Worm (Caenorhabditis elegans) whole organism, early embryonic: Measurements from ENCODE around the gene zig-3.

ENCODE experiments used
- B0310.2 ChIP-seq: sonication (generic microtip); optimal IDR thresholded peaks from 2 replicates; lab custom pipeline; 2016; ENCODE audit warnings: mild to moderate bottlenecking, missing genetic modification characterization, missing compliant biosample characterization
- F13C5.2 ChIP-seq: sonication (generic microtip); optimal IDR thresholded peaks from 2 replicates; lab custom pipeline; 2017; ENCODE audit warnings: mild to moderate bottlenecking, missing genetic modification characterization, inconsistent platforms, missing compliant biosample characterization
- aly-1 ChIP-seq: sonication (generic microtip); optimal IDR thresholded peaks from 2 replicates; lab custom pipeline; 2016; ENCODE audit warnings: missing genetic modification characterization, missing compliant biosample characterization
- ama-1 ChIP-seq: fragments of 150-350 bp; optimal IDR thresholded peaks from 2 replicates; lab custom pipeline; 2014
- ceh-13 ChIP-seq: fragments of 200-800 bp; sonication (Bioruptor generic); optimal IDR thresholded peaks from 2 replicates; lab custom pipeline; 2018; ENCODE audit warnings: mild to moderate bottlenecking, missing genetic modification characterization, missing compliant biosample characterization
- ceh-36 ChIP-seq: sonication (generic microtip); optimal IDR thresholded peaks from 2 replicates; lab custom pipeline; 2016; ENCODE audit warnings: missing genetic modification characterization, inconsistent platforms, missing compliant biosample characterization
- ets-7 ChIP-seq: sonication (generic microtip); optimal IDR thresholded peaks from 2 replicates; lab custom pipeline; 2016; ENCODE audit warnings: missing genotype, missing genetic modification characterization, missing compliant biosample characterization
- flt-1 ChIP-seq: fragments of 200-800 bp; sonication (Bioruptor generic); IDR thresholded peaks from 2 replicates; pipeline ENCODE4 v1.3.6; 2022; ENCODE audit warnings: missing genetic modification characterization, missing compliant biosample characterization
- hmbx-1 ChIP-seq: sonication (generic microtip); optimal IDR thresholded peaks from 2 replicates; lab custom pipeline; 2016; ENCODE audit warnings: mild to moderate bottlenecking, missing genetic modification characterization, missing compliant biosample characterization
- hmg-4 ChIP-seq: fragments of 200-800 bp; sonication (Bioruptor generic); optimal IDR thresholded peaks from 2 replicates; lab custom pipeline; 2018; ENCODE audit warnings: mild to moderate bottlenecking, missing genetic modification characterization, missing compliant biosample characterization
- hnd-1 ChIP-seq: sonication (generic microtip); optimal IDR thresholded peaks from 2 replicates; lab custom pipeline; 2016; ENCODE audit warnings: missing genetic modification characterization, missing compliant biosample characterization
- pes-1 ChIP-seq: fragments of 200-800 bp; sonication (Bioruptor generic); IDR thresholded peaks from 2 replicates; pipeline ENCODE4 v1.3.6; 2022; ENCODE audit warnings: missing genetic modification reagents, missing genetic modification characterization, missing compliant biosample characterization
- scrt-1 ChIP-seq: fragments of 200-800 bp; sonication (Bioruptor generic); IDR thresholded peaks from 2 replicates; pipeline ENCODE4 v1.3.6; 2022; ENCODE audit warnings: missing genetic modification characterization, missing compliant biosample characterization
- sea-1 ChIP-seq: fragments of 200-800 bp; sonication (Bioruptor generic); conservative IDR thresholded peaks from 2 replicates; pipeline ENCODE4 v1.3.6; 2022; ENCODE audit warnings: missing genetic modification characterization, missing compliant biosample characterization
- tbx-11 ChIP-seq: fragments of 200-800 bp; sonication (Bioruptor generic); IDR thresholded peaks from 2 replicates; pipeline ENCODE4 v1.3.6; 2022; ENCODE audit warnings: missing genetic modification characterization, missing compliant biosample characterization
- tbx-37 ChIP-seq: fragments of 200-800 bp; sonication (Bioruptor generic); conservative IDR thresholded peaks from 2 replicates; pipeline ENCODE4 v1.3.6; 2022; ENCODE audit warnings: missing genetic modification reagents, missing genetic modification characterization, missing compliant biosample characterization
- tra-4 ChIP-seq: sonication (generic microtip); optimal IDR thresholded peaks from 2 replicates; lab custom pipeline; 2017; ENCODE audit warnings: missing genetic modification characterization, missing compliant biosample characterization

The zig-3 gene

DNA sequence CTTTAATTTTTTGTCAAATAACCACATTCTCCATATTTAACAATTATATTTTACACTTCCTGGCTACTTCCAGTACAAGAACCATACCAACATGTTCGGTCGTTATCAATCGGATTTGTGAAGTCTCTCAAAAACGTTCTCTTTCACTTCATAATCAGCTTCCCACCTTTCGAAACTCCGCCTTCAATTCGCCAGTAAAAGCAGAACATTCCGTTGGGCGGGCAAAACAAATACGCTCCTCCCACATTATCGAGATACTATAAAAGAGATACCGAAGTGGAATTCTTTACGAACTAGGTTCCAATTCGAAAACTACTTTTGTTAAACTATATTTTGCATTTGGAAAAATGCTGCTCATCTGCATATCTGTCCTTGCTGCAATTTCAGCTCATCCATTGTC lies at the start of gene zig-3:
zig-3 (plus strand) TSS at position 301 of the 400 bp plus-strand sequence.
- TF ChIP-seq ama-1 (lab: Kevin White, UChicago) (no peak), tbx-37 (no peak), pes-1 (GFP tag; lab: Robert Waterston, UW) (no peak), tbx-11 (GFP tag; lab: Robert Waterston, UW) (no peak), B0310.2 (tag; lab: Kevin White, UChicago) (no peak), hmg-4 (GFP tag; lab: Kevin White, UChicago) (no peak)

DNA sequence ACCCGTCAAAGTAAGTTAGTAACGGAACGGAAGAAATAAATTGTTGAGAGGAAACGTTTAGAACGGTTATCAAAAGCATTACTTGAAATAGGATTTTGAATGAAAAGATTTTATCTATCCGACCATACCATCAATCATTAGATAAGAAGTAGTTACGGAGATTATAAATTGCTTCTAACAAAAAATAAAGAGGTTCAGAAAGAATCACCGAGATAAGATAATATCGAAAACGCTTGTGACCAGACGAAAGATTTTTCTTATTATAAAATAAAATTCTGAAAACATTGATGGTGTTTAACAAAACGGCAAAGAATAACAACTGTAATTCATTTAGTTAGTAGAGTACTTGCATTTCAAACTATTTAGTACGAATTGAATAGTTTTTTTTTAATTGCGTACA lies 49.7 kb upstream of the zig-3 start, which contains the start of gene C39D10.8:
C39D10.8 (minus strand) TSS at position 101 of the 400 bp plus-strand sequence.
- TF ChIP-seq pes-1 (GFP tag; lab: Robert Waterston, UW), result no peak
- no peak for TF ChIP-seq B0310.2 (tag; lab: Kevin White, UChicago)
- no peak for TF ChIP-seq aly-1 (tag; lab: Kevin White, UChicago)
- no peak for TF ChIP-seq ceh-13 (GFP tag; lab: Kevin White, UChicago)
- TF ChIP-seq ets-7 (tag; lab: Kevin White, UChicago), result no peak
- no peak for TF ChIP-seq ama-1 (lab: Kevin White, UChicago)
- no peak for TF ChIP-seq tbx-37
- no peak for TF ChIP-seq hmbx-1 (tag; lab: Kevin White, UChicago)
- TF ChIP-seq hmg-4 (GFP tag; lab: Kevin White, UChicago), result no peak
- no peak for TF ChIP-seq tbx-11 (GFP tag; lab: Robert Waterston, UW)
- TF ChIP-seq tra-4 (tag; lab: Kevin White, UChicago), result no peak
- no peak for TF ChIP-seq scrt-1
- no peak for TF ChIP-seq hnd-1 (tag; lab: Kevin White, UChicago)
- TF ChIP-seq F13C5.2 (tag; lab: Kevin White, UChicago), result no peak
- no peak for TF ChIP-seq ceh-36 (tag; lab: Kevin White, UChicago)
- TF ChIP-seq flt-1 (GFP tag; lab: Robert Waterston, UW), result no peak
- no peak for TF ChIP-seq sea-1

DNA sequence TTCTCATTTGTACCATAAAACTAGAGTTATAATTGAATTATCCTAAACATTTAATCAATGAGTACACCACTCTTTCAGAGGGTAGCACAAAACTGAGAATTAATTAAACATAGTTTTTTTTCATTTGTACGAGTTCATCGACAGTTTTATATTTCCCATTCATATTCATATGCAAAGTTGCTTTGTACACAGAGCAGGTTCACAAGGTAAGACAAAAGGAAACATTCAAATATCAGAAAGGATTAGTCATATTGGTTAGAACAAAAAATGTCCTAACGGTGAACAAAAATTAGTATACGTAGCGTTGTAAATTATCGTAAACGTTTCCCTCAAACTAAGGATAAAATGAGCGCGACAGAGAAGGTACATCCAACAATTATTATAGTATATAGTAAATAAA lies 49.2 kb upstream of the zig-3 start:
- TF ChIP-seq flt-1 (GFP tag; lab: Robert Waterston, UW) (no peak), F13C5.2 (tag; lab: Kevin White, UChicago) (no peak), B0310.2 (tag; lab: Kevin White, UChicago) (no peak), tbx-37 (no peak), hmg-4 (GFP tag; lab: Kevin White, UChicago) (no peak), tbx-11 (GFP tag; lab: Robert Waterston, UW) (no peak)

DNA sequence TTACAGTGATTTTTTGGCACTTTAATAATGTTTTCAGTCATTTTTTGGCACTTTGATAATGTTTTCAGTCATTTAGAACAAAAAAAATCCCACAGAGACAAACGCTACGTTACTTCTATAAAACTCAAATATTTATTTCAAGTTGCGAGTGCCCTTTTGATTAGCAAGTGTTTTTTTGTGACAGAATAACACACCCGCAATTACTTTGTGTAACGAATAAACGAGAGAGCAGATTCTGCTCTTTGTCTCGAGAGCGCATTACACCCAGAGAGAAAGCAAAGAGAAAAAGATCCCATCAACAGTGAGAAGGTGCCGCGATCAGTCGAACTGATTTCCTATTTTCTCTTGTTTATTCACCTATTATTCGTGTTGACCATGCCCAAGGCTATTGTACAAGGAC lies 46.6 kb upstream of the zig-3 start, which contains the start of gene pcyt-2.2:
pcyt-2.2 (plus strand) TSS at position 301 of the 400 bp plus-strand sequence.
- no peak for TF ChIP-seq pes-1 (GFP tag; lab: Robert Waterston, UW)
- no peak for TF ChIP-seq ets-7 (tag; lab: Kevin White, UChicago)

DNA sequence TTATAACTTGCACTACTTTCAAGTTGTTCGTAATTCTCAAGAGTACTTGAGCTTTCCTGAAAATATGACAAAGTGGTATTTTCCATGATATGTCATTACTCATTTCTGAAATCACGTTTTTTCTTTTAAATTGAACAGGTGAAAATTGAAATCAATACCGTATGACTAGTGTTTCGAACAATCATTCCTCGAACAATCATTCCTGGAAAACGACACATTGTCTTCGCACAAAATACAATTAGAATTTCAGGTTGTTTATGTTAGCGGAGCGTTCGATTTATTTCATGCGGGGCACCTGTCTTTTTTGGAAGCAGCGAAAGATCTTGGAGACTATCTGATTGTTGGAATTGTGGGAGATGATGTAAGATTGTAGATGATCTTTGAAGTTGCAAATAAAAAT lies 44.4 kb upstream of the zig-3 start:
- no peak for TF ChIP-seq F13C5.2 (tag; lab: Kevin White, UChicago)
- no peak for TF ChIP-seq ceh-13 (GFP tag; lab: Kevin White, UChicago)
- no peak for TF ChIP-seq ama-1 (lab: Kevin White, UChicago)
- TF ChIP-seq hmg-4 (GFP tag; lab: Kevin White, UChicago), result no peak
- no peak for TF ChIP-seq tra-4 (tag; lab: Kevin White, UChicago)
- no peak for TF ChIP-seq ets-7 (tag; lab: Kevin White, UChicago)
- no peak for TF ChIP-seq tbx-37
- no peak for TF ChIP-seq B0310.2 (tag; lab: Kevin White, UChicago)
- TF ChIP-seq sea-1, result no peak
- no peak for TF ChIP-seq hnd-1 (tag; lab: Kevin White, UChicago)

DNA sequence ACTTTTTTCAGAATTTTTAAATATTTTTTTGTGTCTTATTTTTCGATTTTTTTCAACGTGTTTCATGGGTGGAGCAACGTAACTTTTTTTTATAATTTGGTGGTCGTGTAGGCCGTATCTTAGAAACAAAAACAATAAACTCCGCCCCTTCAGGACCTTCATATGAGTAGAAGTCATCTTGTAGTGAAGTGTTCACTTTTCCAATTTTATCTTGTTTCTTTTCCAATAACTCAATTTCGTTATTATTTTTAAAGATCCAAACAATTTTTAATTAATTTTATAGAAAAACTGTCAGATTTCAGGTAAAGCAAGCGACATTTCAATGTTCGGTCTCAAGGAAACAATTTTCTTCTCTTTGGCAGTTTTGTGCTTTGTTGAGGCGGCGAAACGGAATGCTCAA lies 41.6 kb upstream of the zig-3 start, which contains the start of gene C39D10.2:
C39D10.2 (plus strand) TSS at position 301 of the 400 bp plus-strand sequence.
- TF ChIP-seq F13C5.2 (tag; lab: Kevin White, UChicago), result no peak
- no peak for TF ChIP-seq aly-1 (tag; lab: Kevin White, UChicago)
- TF ChIP-seq ets-7 (tag; lab: Kevin White, UChicago), result no peak
- TF ChIP-seq hmbx-1 (tag; lab: Kevin White, UChicago), result no peak
- no peak for TF ChIP-seq hmg-4 (GFP tag; lab: Kevin White, UChicago)
- no peak for TF ChIP-seq sea-1
- no peak for TF ChIP-seq tbx-37
- no peak for TF ChIP-seq ceh-36 (tag; lab: Kevin White, UChicago)
- TF ChIP-seq tbx-11 (GFP tag; lab: Robert Waterston, UW), result no peak

DNA sequence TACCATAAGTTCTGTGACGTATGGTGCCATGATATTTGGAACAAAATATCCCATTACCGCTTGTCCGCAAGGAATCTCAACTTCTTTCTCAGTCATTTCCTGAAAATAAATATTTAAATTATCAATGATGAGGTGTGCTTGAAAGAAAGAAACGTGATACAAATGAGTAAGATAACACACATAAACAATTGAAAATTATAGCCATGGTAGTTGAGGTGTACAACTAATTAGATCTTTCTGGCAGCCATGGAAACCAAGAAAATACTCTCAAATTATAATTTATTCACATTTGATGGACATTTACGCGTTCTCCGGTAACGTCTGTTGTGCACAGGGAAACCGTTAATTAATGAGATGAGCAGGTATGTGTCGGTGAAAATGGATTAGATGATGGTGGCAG lies 38.3 kb upstream of the zig-3 start, which contains the start of gene C39D10.5:
C39D10.5 (minus strand) TSS at position 101 of the 400 bp plus-strand sequence.
- TF ChIP-seq flt-1 (GFP tag; lab: Robert Waterston, UW), result no peak
- no peak for TF ChIP-seq hnd-1 (tag; lab: Kevin White, UChicago)
- no peak for TF ChIP-seq hmbx-1 (tag; lab: Kevin White, UChicago)
- TF ChIP-seq tra-4 (tag; lab: Kevin White, UChicago), result no peak
- no peak for TF ChIP-seq pes-1 (GFP tag; lab: Robert Waterston, UW)
- TF ChIP-seq tbx-37, result no peak
- TF ChIP-seq ceh-13 (GFP tag; lab: Kevin White, UChicago), result no peak
- no peak for TF ChIP-seq ama-1 (lab: Kevin White, UChicago)
- no peak for TF ChIP-seq ets-7 (tag; lab: Kevin White, UChicago)
- TF ChIP-seq B0310.2 (tag; lab: Kevin White, UChicago), result no peak
- no peak for TF ChIP-seq aly-1 (tag; lab: Kevin White, UChicago)
- no peak for TF ChIP-seq hmg-4 (GFP tag; lab: Kevin White, UChicago)
- no peak for TF ChIP-seq ceh-36 (tag; lab: Kevin White, UChicago)
- no peak for TF ChIP-seq scrt-1
- no peak for TF ChIP-seq sea-1
- no peak for TF ChIP-seq tbx-11 (GFP tag; lab: Robert Waterston, UW)
- TF ChIP-seq F13C5.2 (tag; lab: Kevin White, UChicago), result no peak
